Fruit fly (Drosophila melanogaster) Kc167 (cell line): ENCODE data around the gene CG13694.

Experiments used
- Myc ChIP-seq: fragments of >200 bp; optimal IDR thresholded peaks from 2 replicates; lab custom pipeline; 2017; ENCODE audit warnings: missing external identifiers
- Sin3A ChIP-seq: fragments of >200 bp; optimal IDR thresholded peaks from 2 replicates; lab custom pipeline; 2018; ENCODE audit warnings: missing external identifiers
- h ChIP-seq: fragments of >200 bp; optimal IDR thresholded peaks from 3 replicates; lab custom pipeline; 2018; ENCODE audit warnings: missing external identifiers
- insv ChIP-seq: fragments of >200 bp; optimal IDR thresholded peaks from 3 replicates; lab custom pipeline; 2018; ENCODE audit warnings: missing external identifiers
- psq ChIP-seq: fragments of >200 bp; optimal IDR thresholded peaks from 2 replicates; lab custom pipeline; 2017; ENCODE audit warnings: missing external identifiers
- ttk ChIP-seq: sonication (Bioruptor generic); optimal IDR thresholded peaks from 2 replicates; lab custom pipeline; 2017; ENCODE audit warnings: missing external identifiers

The CG13694 gene

DNA sequence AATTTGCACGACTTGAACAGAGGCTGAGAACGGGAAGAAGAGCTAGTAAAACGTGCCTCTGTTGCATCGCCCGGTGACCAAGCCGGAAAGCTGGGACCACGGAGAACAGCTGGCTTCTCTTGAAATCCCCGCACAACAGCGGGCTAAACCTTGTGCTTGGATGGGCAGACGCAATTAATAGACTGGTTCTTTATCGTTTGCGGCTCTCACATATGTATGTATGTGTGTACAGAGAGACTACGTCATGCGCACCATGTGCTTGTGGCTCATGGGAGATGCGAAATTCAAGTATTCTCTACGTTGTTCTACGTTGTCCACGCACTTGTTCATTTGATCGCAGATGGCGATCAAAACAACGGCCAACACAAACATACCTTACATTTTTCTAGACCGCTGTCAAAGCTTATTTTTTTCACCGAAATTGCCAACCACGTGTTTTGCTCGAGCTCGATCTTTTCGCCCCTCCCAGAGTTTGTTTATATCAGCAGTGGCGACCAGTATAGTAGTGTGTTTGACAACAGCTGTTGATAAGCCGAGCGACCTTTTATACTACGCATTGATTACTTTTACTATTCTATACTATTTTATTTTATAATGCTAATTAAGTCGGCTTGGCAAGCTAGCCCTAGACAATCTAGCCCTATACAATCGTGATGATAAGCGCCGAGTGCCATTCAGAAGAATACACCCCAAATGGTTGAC is 7.0 kb downstream of the CG13694 start:
- TF ChIP-seq Sin3A (lab: Kevin White, UChicago) (no peak), h (lab: Kevin White, UChicago) (no peak), ttk (lab: Kevin White, UChicago) (no peak), Myc (lab: Kevin White, UChicago) (no peak), psq (lab: Kevin White, UChicago) (no peak), insv (no peak)

- TF ChIP-seq Sin3A (lab: Kevin White, UChicago) = no peak
Measured at dm6 chr2L:107476-108436, 8.5 kb downstream of the CG13694 start.

dm6 chr2L:107032-107431 is 9.3 kb downstream of the CG13694 start:
- TF ChIP-seq Sin3A (lab: Kevin White, UChicago) (no peak), ttk (lab: Kevin White, UChicago) (no peak), Myc (lab: Kevin White, UChicago) (no peak), h (lab: Kevin White, UChicago) (no peak), psq (lab: Kevin White, UChicago) (no peak), insv (no peak)

DNA sequence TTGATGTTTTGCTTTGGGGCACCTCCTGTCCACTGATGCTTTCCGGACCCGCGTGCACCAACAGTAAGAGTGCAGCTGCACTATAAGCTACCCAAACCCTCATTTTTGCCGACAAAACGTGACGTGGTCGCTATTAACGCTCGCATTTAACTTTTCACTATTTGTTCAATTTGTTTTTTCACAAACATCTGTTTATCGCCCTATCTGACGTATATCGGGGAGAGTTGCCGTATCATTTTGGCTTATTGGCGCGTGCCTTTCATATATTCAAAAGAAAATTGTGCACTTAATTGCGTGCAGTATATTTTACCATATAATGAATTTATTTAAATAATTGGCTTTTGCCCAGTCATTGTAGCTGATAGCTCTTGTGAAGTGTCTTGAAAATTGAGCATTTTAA is 9.7 kb downstream of the CG13694 start, which contains the start of the genes Nhe1 and Sam-S:
Gene Nhe1, minus strand, starts transcription at position 193 of the 400 bp plus-strand sequence.
Gene Sam-S, plus strand, starts transcription at position 364 of the 400 bp plus-strand sequence.
- TF ChIP-seq h (lab: Kevin White, UChicago) (no peak), Myc (lab: Kevin White, UChicago) (no peak), psq (lab: Kevin White, UChicago) (no peak)

DNA sequence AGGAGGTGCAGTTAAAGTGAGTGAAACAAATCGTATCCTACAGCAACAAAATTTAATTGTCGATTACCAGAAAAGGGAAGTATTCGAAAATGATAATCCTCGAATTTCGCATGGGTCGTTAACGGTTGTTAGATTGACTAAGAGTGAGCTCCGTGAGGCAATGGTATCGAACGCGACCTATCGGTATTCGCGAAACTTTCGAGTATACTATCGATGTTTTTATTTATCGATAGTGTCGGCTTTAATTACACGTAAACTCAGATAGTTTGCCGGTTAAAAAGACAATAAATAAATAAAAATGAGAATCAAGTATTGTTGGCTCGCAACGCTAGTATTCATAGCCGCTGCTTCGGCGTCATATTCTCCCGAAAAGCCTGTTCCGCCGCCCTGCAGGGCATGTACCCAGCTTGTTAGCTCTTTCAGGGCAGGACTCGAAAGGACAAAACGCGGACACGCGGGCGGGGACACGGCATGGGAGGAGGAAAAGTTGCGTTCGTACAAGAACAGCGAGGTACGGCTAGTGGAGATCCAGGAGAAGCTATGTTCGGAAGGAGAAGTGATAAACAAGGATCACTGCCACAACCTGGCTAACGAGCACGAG is 14.0 kb downstream of the CG13694 start, which contains the start of gene Creld:
Gene Creld, plus strand, starts transcription at position 220 of the 601 bp plus-strand sequence.
- TF ChIP-seq Sin3A (lab: Kevin White, UChicago) = no peak
- no peak for TF ChIP-seq h (lab: Kevin White, UChicago)
- TF ChIP-seq insv = no peak
- TF ChIP-seq ttk (lab: Kevin White, UChicago) = no peak
- no peak for TF ChIP-seq Myc (lab: Kevin White, UChicago)
- TF ChIP-seq psq (lab: Kevin White, UChicago) = no peak

- TF ChIP-seq h (lab: Kevin White, UChicago) (no peak), ttk (lab: Kevin White, UChicago) (no peak), Sin3A (lab: Kevin White, UChicago) (no peak), psq (lab: Kevin White, UChicago) (no peak), insv (no peak), Myc (lab: Kevin White, UChicago) (no peak)
Measured at dm6 chr2L:94639-95059, 21.6 kb downstream of the CG13694 start, which contains the start of gene Zir. TSS of gene Zir (plus strand) at chr2L:94739.

DNA sequence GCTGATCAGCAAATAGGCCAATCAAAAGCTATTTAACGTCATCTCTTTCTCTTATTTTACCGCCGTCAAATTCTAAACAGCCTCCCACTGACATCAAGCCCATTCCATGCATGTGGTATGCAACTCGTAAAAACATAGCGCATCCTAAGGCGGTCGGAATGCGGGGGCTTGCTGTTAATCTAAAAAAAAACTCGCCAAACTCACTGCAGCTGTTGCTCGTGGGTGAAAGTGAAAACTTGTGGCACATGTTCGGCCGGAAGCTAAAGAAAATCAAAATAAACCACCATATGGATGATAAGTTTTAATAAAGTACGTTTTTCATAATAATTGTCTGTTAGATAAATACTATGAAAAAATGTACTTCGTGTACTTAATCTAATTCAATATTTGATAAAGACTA is 22.2 kb downstream of the CG13694 start:
- TF ChIP-seq Myc (lab: Kevin White, UChicago) (no peak), psq (lab: Kevin White, UChicago) (no peak), ttk (lab: Kevin White, UChicago) (no peak), h (lab: Kevin White, UChicago) (no peak), insv (no peak), Sin3A (lab: Kevin White, UChicago) (no peak)

dm6 chr2L:92993-93392 is 23.3 kb downstream of the CG13694 start:
- TF ChIP-seq h (lab: Kevin White, UChicago) (no peak), Sin3A (lab: Kevin White, UChicago) (no peak), insv (no peak), ttk (lab: Kevin White, UChicago) (no peak), Myc (lab: Kevin White, UChicago) (no peak), psq (lab: Kevin White, UChicago) (no peak)

- TF ChIP-seq Sin3A (lab: Kevin White, UChicago) = no peak
Measured at dm6 chr2L:91830-92229, 24.5 kb downstream of the CG13694 start.

DNA sequence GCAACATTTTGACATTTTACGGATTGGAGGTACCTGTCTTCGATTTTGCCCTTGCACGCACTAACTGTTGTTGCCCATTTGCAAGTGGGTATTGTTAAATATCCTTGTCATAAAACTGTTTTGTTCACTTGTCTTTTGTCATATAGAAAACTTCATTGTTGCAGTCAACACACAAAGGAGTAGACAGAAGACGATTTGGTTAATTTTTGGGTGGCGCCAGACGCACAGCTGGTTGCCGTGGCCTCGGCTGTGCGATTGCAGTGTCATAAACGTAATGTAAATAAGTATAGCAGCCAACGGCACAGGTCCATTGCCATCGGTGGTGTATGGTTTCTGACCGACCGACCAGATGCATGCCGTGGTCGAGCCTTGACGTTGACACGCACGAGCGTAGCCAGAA is 25.0 kb downstream of the CG13694 start:
- TF ChIP-seq Sin3A (lab: Kevin White, UChicago) (no peak), ttk (lab: Kevin White, UChicago) (no peak)

dm6 chr2L:90081-90480 is 26.2 kb downstream of the CG13694 start:
- TF ChIP-seq Myc (lab: Kevin White, UChicago) = no peak
- no peak for TF ChIP-seq insv
- no peak for TF ChIP-seq Sin3A (lab: Kevin White, UChicago)
- TF ChIP-seq h (lab: Kevin White, UChicago) = no peak
- TF ChIP-seq psq (lab: Kevin White, UChicago) = no peak

DNA sequence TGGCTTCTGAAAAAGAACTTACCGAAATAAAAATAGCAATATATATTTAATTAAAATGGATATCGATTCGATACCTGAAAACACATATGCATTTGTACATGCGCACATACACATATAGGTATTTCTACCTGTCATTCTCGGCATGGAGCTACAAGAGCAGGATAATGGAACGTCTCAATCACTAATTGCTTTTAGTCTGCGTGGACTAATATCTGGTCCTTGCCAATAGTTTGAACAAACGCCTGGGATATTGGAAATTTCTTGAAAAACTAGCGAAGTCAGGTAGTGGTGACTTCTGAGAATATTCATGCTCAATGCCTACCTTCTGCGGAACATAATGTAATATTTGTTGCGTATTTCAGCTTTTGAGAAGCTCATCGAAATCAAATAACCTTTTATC is 27.1 kb downstream of the CG13694 start:
- TF ChIP-seq h (lab: Kevin White, UChicago) (no peak), insv (no peak), ttk (lab: Kevin White, UChicago) (no peak), Myc (lab: Kevin White, UChicago) (no peak), Sin3A (lab: Kevin White, UChicago) (no peak), psq (lab: Kevin White, UChicago) (no peak)
